Worm (Caenorhabditis elegans) whole organism, L3 larva: ENCODE measurements around the gene Y55F3BR.10.

Source experiments
- R02D3.7 ChIP-seq: fragments of 150-350 bp; optimal IDR thresholded peaks from 2 replicates; lab custom pipeline; 2014; ENCODE audit warnings: missing biosample characterization, missing genetic modification characterization
- aly-2 ChIP-seq: fragments of 150-350 bp; optimal IDR thresholded peaks from 2 replicates; lab custom pipeline; 2014; ENCODE audit warnings: missing biosample characterization, missing genetic modification characterization
- ceh-28 ChIP-seq: fragments of 150-350 bp; optimal IDR thresholded peaks from 2 replicates; lab custom pipeline; 2014; ENCODE audit warnings: missing biosample characterization, missing genetic modification reagents, missing genetic modification characterization
- ceh-82 ChIP-seq: fragments of 150-350 bp; optimal IDR thresholded peaks from 2 replicates; lab custom pipeline; 2014; ENCODE audit warnings: missing biosample characterization, missing genetic modification characterization
- ceh-9 ChIP-seq: sonication (generic microtip); optimal IDR thresholded peaks from 2 replicates; lab custom pipeline; 2018; ENCODE audit warnings: missing biosample characterization, missing genetic modification characterization
- egl-27 ChIP-seq: sonication (generic microtip); optimal IDR thresholded peaks from 4 replicates; lab custom pipeline; 2017; ENCODE audit warnings: missing biosample characterization, missing genetic modification reagents, missing genetic modification characterization
- egl-5 ChIP-seq: fragments of 150-350 bp; optimal IDR thresholded peaks from 2 replicates; lab custom pipeline; 2017; ENCODE audit warnings: missing biosample characterization, missing genetic modification reagents, missing genetic modification characterization, inconsistent platforms
- elt-1 ChIP-seq: fragments of 150-350 bp; optimal IDR thresholded peaks from 2 replicates; lab custom pipeline; 2014; ENCODE audit warnings: missing biosample characterization, missing genetic modification characterization
- elt-2 ChIP-seq: sonication (generic microtip); optimal IDR thresholded peaks from 2 replicates; lab custom pipeline; 2016; ENCODE audit warnings: missing genetic modification reagents, mild to moderate bottlenecking, missing genetic modification characterization, missing compliant biosample characterization
- elt-3 ChIP-seq, 3 experiments: fragments of 150-350 bp in 1 of 3; sonication (generic microtip) in 2 of 3; optimal IDR thresholded peaks; 2 replicates in 2 of 3; 4 replicates in 1 of 3; lab custom pipeline; 2014 to 2017; ENCODE audit warnings: missing biosample characterization in 3 of 3, missing genetic modification characterization in 3 of 3
- fkh-2 ChIP-seq: fragments of 150-350 bp; optimal IDR thresholded peaks from 2 replicates; lab custom pipeline; 2014; ENCODE audit warnings: missing biosample characterization, missing genetic modification reagents, missing genetic modification characterization
- fos-1 ChIP-seq: fragments of 150-350 bp; optimal IDR thresholded peaks from 2 replicates; lab custom pipeline; 2014; ENCODE audit warnings: missing biosample characterization, missing genetic modification characterization
- hmg-11 ChIP-seq: sonication (generic microtip); optimal IDR thresholded peaks from 2 replicates; lab custom pipeline; 2016; ENCODE audit warnings: missing genetic modification characterization, missing compliant biosample characterization
- jun-1 ChIP-seq: fragments of 150-350 bp; optimal IDR thresholded peaks from 2 replicates; lab custom pipeline; 2014; ENCODE audit warnings: missing biosample characterization, missing genetic modification reagents, missing genetic modification characterization
- lin-15B ChIP-seq: fragments of 150-350 bp; optimal IDR thresholded peaks from 2 replicates; lab custom pipeline; 2014; ENCODE audit warnings: missing biosample characterization, missing genetic modification characterization
- lsy-12 ChIP-seq: sonication (generic microtip); optimal IDR thresholded peaks from 2 replicates; lab custom pipeline; 2016; ENCODE audit warnings: mild to moderate bottlenecking, missing genetic modification characterization, missing compliant biosample characterization
- mdl-1 ChIP-seq: fragments of 150-350 bp; optimal IDR thresholded peaks from 2 replicates; lab custom pipeline; 2014; ENCODE audit warnings: missing biosample characterization, missing genetic modification characterization
- mml-1 ChIP-seq: fragments of 150-350 bp; sonication (generic microtip); optimal IDR thresholded peaks from 3 replicates; lab custom pipeline; 2014; ENCODE audit warnings: missing biosample characterization, missing genetic modification characterization
- nfya-1 ChIP-seq: sonication (generic microtip); optimal IDR thresholded peaks from 2 replicates; lab custom pipeline; 2017; ENCODE audit warnings: missing genetic modification characterization, mild to moderate bottlenecking, missing compliant biosample characterization, antibody characterized with exemption, moderate library complexity; ENCODE audit not compliant: insufficient read depth
- nhr-11 ChIP-seq: fragments of 150-350 bp; optimal IDR thresholded peaks from 2 replicates; lab custom pipeline; 2014; ENCODE audit warnings: missing biosample characterization, missing genetic modification characterization
- nhr-23 ChIP-seq: fragments of 150-350 bp; optimal IDR thresholded peaks from 2 replicates; lab custom pipeline; 2014; ENCODE audit warnings: missing biosample characterization, missing genetic modification reagents, missing genetic modification characterization
- nhr-25 ChIP-seq: sonication (generic microtip); optimal IDR thresholded peaks from 2 replicates; lab custom pipeline; 2017; ENCODE audit warnings: missing biosample characterization, missing genetic modification characterization
- nhr-28 ChIP-seq: fragments of 150-350 bp; optimal IDR thresholded peaks from 2 replicates; lab custom pipeline; 2014; ENCODE audit warnings: missing biosample characterization, missing genetic modification characterization
- nhr-77 ChIP-seq: fragments of 150-350 bp; optimal IDR thresholded peaks from 2 replicates; lab custom pipeline; 2014; ENCODE audit warnings: missing biosample characterization, missing genetic modification characterization
- pha-4 ChIP-seq: fragments of 150-350 bp; optimal IDR thresholded peaks from 2 replicates; lab custom pipeline; 2014; ENCODE audit warnings: missing biosample characterization, missing genetic modification reagents, missing genetic modification characterization
- pqm-1 ChIP-seq: fragments of 150-350 bp; optimal IDR thresholded peaks from 2 replicates; lab custom pipeline; 2017; ENCODE audit warnings: missing biosample characterization, missing genetic modification characterization, inconsistent platforms
- sea-2 ChIP-seq: fragments of 150-350 bp; sonication (generic microtip); optimal IDR thresholded peaks from 4 replicates; lab custom pipeline; 2014; ENCODE audit warnings: missing biosample characterization, missing genetic modification reagents, missing genetic modification characterization
- skn-1 ChIP-seq: fragments of 150-350 bp; optimal IDR thresholded peaks from 2 replicates; lab custom pipeline; 2014; ENCODE audit warnings: missing biosample characterization, missing genetic modification characterization
- snpc-4 ChIP-seq: fragments of 150-350 bp; optimal IDR thresholded peaks from 2 replicates; lab custom pipeline; 2014; ENCODE audit warnings: missing biosample characterization, missing genetic modification characterization
- tbx-2 ChIP-seq: sonication (generic microtip); optimal IDR thresholded peaks from 2 replicates; lab custom pipeline; 2016; ENCODE audit warnings: mild to moderate bottlenecking, missing genetic modification characterization, missing compliant biosample characterization
- unc-39 ChIP-seq: sonication (generic microtip); optimal IDR thresholded peaks from 4 replicates; lab custom pipeline; 2017; ENCODE audit warnings: missing biosample characterization, missing genetic modification characterization
- unc-62 ChIP-seq: fragments of 150-350 bp; sonication (generic microtip); optimal IDR thresholded peaks from 4 replicates; lab custom pipeline; 2014; ENCODE audit warnings: missing biosample characterization, missing genetic modification reagents, missing genetic modification characterization
- zag-1 ChIP-seq: fragments of 150-350 bp; optimal IDR thresholded peaks from 2 replicates; lab custom pipeline; 2014; ENCODE audit warnings: missing biosample characterization, missing genetic modification characterization
- ztf-11 ChIP-seq: fragments of 150-350 bp; optimal IDR thresholded peaks from 2 replicates; lab custom pipeline; 2014; ENCODE audit warnings: missing biosample characterization, missing genetic modification characterization
- ztf-4 ChIP-seq: fragments of 150-350 bp; optimal IDR thresholded peaks from 2 replicates; lab custom pipeline; 2014; ENCODE audit warnings: missing biosample characterization, missing genetic modification characterization

The Y55F3BR.10 gene

DNA sequence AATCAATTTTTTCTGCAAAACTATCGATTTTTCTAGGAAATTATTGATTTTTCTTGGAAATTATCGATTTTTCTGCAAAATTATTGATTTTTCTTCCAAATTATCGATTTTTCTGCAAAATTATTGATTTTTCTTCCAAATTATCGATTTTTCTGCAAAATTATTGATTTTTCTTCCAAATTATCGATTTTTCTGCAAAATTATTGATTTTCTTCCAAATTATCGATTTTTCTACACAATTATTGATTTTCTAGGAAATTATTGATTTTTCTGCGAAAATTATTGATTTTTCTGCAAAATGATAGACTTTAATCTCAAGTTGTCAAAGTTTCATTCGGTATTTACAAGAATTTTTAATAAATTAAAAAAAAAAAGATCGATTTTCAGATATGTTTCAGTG, 16.7 kb downstream of the Y55F3BR.10 start:
- TF ChIP-seq ceh-28: peak; percentile 99
- TF ChIP-seq, all 47 proteins: peak for 1; not testable (repeated sequence) for 46

DNA sequence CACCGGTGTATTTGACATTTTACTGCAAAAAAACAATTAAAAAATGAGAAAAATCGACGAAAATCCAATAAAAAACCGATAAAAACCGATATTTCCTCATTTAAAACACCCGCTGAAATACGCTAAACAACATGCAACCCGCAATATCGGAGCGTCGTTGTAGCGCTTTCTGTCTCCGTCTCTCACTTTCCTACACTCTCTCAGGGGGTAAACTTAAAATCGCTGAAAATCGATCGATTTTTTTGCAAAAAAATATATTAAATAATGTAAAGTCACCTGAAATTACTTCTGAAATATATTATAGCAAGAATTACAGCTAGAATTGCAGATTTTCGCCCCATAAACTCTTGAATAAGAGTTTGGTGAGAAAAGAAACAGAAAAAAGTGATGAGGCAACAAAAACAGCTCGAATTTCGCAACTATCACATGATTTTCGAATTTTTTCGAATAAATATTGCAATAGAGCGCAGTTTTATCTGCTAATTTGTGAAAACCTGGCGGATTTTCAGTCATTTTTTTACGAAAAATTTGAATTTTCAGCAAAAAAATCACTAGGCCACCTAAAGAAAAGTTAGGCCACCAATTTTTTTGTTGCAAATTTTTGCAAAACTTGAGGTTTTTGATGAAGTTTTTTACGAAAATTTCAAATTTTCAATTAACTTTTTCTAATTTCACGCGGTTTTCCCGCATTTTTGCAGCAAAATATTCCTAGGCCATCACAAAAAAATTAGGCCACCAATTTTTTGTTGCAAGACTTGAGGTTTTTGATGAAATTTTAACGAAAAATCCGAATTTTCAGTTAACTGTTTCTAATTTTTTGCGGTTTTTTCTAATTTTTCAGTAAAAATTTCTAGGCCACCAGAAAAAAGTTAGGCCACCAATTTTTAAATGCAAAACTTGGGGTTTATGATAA, 22.4 kb downstream of the Y55F3BR.10 start, which contains the start of the genes lem-4 and Y55F3BR.11:
Gene lem-4, minus strand, starts transcription at position 424 of the 913 bp plus-strand sequence.
Gene Y55F3BR.11, plus strand, starts transcription at position 863 of the 913 bp plus-strand sequence.
- TF ChIP-seq zag-1 (tag; lab: Kevin White, UChicago) (no peak), pqm-1 (tag; lab: Kevin White, UChicago) (peak; percentile 99), nhr-25 (tag; lab: Kevin White, UChicago) (peak; percentile 38), hmg-11 (tag; lab: Kevin White, UChicago) (peak; percentile 69), jun-1 (tag; lab: Kevin White, UChicago) (peak; percentile 14), ceh-9 (no peak), elt-2 (peak; percentile 40), nfya-1 (peak; percentile 74), lin-15B (tag; lab: Kevin White, UChicago) (peak; percentile 67), snpc-4 (tag; lab: Kevin White, UChicago) (peak; percentile 14), fos-1 (no peak), elt-1 (tag; lab: Kevin White, UChicago) (no peak), ceh-82 (tag; lab: Kevin White, UChicago) (peak; percentile 9), elt-3 (tag; optimal IDR thresholded peaks at IDR 0.05; lab: Kevin White, UChicago) (no peak), nhr-23 (tag; lab: Kevin White, UChicago) (peak; percentile 73), pha-4 (tag; lab: Kevin White, UChicago) (peak; percentile 60), R02D3.7 (peak; percentile 19), ceh-28 (peak; percentile 73), egl-27 (tag; lab: Kevin White, UChicago) (no peak)
- TF ChIP-seq, all 47 proteins: peak for 13

DNA sequence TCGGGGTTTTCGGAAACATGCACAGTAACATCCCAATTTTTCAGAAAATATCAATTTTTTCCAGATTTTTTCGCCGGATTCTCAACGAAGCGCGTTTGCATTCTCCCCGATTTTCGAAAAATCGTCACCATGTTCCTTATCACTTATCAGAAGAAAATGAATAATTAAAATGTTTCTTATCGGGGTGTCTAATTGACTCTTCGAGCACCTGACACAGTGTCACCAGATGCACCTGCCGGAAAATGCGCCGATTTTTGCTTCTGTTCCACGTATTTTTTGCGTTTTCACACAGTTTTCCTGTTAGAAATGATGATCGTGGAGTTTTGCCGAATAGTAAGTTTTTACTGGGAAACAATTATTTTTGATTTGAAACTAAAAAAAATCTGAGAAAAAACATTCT, 23.2 kb downstream of the Y55F3BR.10 start:
- TF ChIP-seq nhr-11: no peak
- TF ChIP-seq snpc-4 (tag; lab: Kevin White, UChicago): no peak
- TF ChIP-seq pqm-1 (tag; lab: Kevin White, UChicago): peak; percentile 28
- TF ChIP-seq nfya-1: no peak
- no peak for TF ChIP-seq mml-1
- TF ChIP-seq unc-62 (GFP tag; lab: Kevin White, UChicago): no peak
- TF ChIP-seq pha-4 (tag; lab: Kevin White, UChicago): peak; percentile 20
- TF ChIP-seq elt-2: peak; percentile 80

DNA sequence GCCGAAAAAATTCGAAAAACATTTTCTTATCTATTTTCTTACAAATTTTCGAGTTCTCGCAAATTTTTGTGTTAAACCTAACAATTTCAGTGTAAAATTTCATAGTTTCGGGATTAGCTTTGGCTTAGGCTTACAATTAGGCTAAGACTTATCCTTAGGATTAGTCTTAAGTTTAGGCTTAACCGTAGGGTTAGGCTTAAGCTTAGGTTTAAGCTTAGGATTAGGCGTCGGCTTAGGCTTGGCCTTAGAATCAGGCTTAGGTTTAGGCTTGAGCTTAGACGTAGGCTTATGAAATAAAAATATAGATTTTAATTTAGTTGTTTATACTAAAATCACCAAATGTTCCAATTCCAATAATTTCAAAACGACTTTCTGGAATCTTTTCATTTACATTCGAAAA, 23.8 kb downstream of the Y55F3BR.10 start:
- TF ChIP-seq lsy-12 (tag; lab: Kevin White, UChicago) (no peak), pqm-1 (tag; lab: Kevin White, UChicago) (no peak), tbx-2 (tag; lab: Kevin White, UChicago) (no peak), ztf-4 (tag; lab: Kevin White, UChicago) (no peak), elt-3 (tag; optimal IDR thresholded peaks at IDR 0.05; lab: Kevin White, UChicago) (no peak), nhr-77 (tag; lab: Kevin White, UChicago) (no peak), pha-4 (tag; lab: Kevin White, UChicago) (no peak), fkh-2 (tag; lab: Kevin White, UChicago) (no peak), mdl-1 (tag; lab: Kevin White, UChicago) (no peak), ceh-9 (no peak), sea-2 (GFP tag; lab: Kevin White, UChicago) (no peak), nhr-28 (no peak), nhr-25 (tag; lab: Kevin White, UChicago) (no peak), egl-5 (tag; lab: Kevin White, UChicago) (no peak), ceh-82 (tag; lab: Kevin White, UChicago) (no peak)

DNA sequence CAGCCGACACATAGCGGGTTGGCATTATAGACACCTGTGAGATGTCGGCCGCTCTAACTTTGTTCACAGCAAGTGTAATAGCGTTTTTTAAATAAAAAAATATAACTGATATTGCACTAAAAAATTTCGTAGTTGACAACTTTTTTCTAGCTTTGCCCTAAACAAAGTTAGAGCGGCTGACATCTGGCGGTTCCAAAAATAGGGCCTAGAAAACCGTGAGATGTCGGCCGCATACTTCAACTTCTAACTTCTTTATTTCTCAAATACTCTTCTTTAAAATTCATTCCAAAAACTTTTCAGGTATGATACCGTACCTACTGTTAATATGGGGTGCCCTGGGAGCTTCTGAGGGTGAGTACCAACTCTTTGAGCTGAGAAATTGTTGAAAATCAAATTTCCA, 26.4 kb downstream of the Y55F3BR.10 start, which contains the start of gene Y55F3BR.2:
Gene Y55F3BR.2, plus strand, starts transcription at position 301 of the 400 bp plus-strand sequence.
- TF ChIP-seq unc-39: no peak
- no peak for TF ChIP-seq skn-1
- TF ChIP-seq ztf-11 (tag; lab: Kevin White, UChicago): no peak
- no peak for TF ChIP-seq aly-2 (tag; lab: Kevin White, UChicago)
- TF ChIP-seq lsy-12 (tag; lab: Kevin White, UChicago): no peak
- no peak for TF ChIP-seq elt-3 (tag; optimal IDR thresholded peaks at IDR 0.05; lab: Kevin White, UChicago)
- no peak for TF ChIP-seq fos-1
- TF ChIP-seq pha-4 (tag; lab: Kevin White, UChicago): no peak
